Fruit fly (Drosophila melanogaster) whole organism: ENCODE results near the gene Kots.

ENCODE experiments used
- CG8478 ChIP-seq: fragments of >200 bp; optimal IDR thresholded peaks from 2 replicates; lab custom pipeline; 2018; ENCODE audit warnings: inconsistent platforms
- EcR ChIP-seq, 2 experiments: fragments of >200 bp; optimal IDR thresholded peaks; 2 replicates each; lab custom pipeline; 2017; ENCODE audit warnings: missing biosample characterization in 2 of 2, missing genetic modification characterization in 2 of 2, missing genetic modification reagents in 2 of 2
- pan ChIP-seq: fragments of >200 bp; optimal IDR thresholded peaks from 2 replicates; lab custom pipeline; 2017
- psq ChIP-seq: fragments of >200 bp; optimal IDR thresholded peaks from 2 replicates; lab custom pipeline; 2017
- usp ChIP-seq: fragments of >200 bp; optimal IDR thresholded peaks from 2 replicates; lab custom pipeline; 2017; ENCODE audit warnings: missing biosample characterization, missing genetic modification characterization, mixed read lengths

dm6 chr3R:13912008-13912803 is 51.8 kb downstream of the Kots start:
- TF ChIP-seq pan (no peak), EcR (GFP tag; optimal IDR thresholded peaks at IDR 0.05; lab: Kevin White, UChicago) (no peak), psq (lab: Kevin White, UChicago) (no peak), usp (no peak), CG8478 (no peak)
